ENCODE assay signal across 1 fruit fly cellular context in genomic region chr2L:19142176-19142870, dm6.
TF ChIP-seq lines count a peak whose summit lies in the region.

No protein-coding gene starts in this region.

TF ChIP-seq in whole organism, embryonic, 481 proteins besides CTCF, POLR2A, EP300 and RAD21 (continued from another document and continues in another):
- no peak for TF ChIP-seq E2f1 (GFP tag; IDR thresholded peaks at IDR 0.05; lab: Robert Waterston, UW)
- no peak for TF ChIP-seq CG6813 (GFP tag; optimal IDR thresholded peaks at IDR 0.05; lab: Kevin White, UChicago)
- TF ChIP-seq CG6654 (GFP tag; optimal IDR thresholded peaks at IDR 0.05; lab: Kevin White, UChicago) = no peak
- TF ChIP-seq CG11085 (GFP tag; IDR thresholded peaks at IDR 0.05; lab: Robert Waterston, UW) = no peak
- TF ChIP-seq pho (GFP tag; optimal IDR thresholded peaks at IDR 0.05; lab: Kevin White, UChicago) = no peak
- peak; percentile 53 for TF ChIP-seq gem (tag; optimal IDR thresholded peaks at IDR 0.05; lab: Kevin White, UChicago)
- no peak for TF ChIP-seq bab2 (GFP tag; optimal IDR thresholded peaks at IDR 0.05; lab: Kevin White, UChicago)
- TF ChIP-seq phol (tag; optimal IDR thresholded peaks at IDR 0.05; lab: Kevin White, UChicago) = peak; percentile 10
- TF ChIP-seq CG17612 (GFP tag; IDR thresholded peaks at IDR 0.05; lab: Robert Waterston, UW) = no peak
- peak; percentile 13; the same call in 1 of the 2 replicates for TF ChIP-seq vvl (GFP tag; IDR thresholded peaks at IDR 0.05; lab: Robert Waterston, UW)
- no peak for TF ChIP-seq Ada2b (GFP tag; IDR thresholded peaks at IDR 0.05; lab: Robert Waterston, UW)
- TF ChIP-seq Adf1 (GFP tag; IDR thresholded peaks at IDR 0.05; lab: Robert Waterston, UW) = no peak
- TF ChIP-seq NC2α (GFP tag; optimal IDR thresholded peaks at IDR 0.05; lab: Kevin White, UChicago) = no peak
- TF ChIP-seq CG2129 (GFP tag; IDR thresholded peaks at IDR 0.05; lab: Robert Waterston, UW; ENCODE audit: partially characterized antibody) = no peak
- no peak for TF ChIP-seq ham (GFP tag; IDR thresholded peaks at IDR 0.05; lab: Robert Waterston, UW)
- TF ChIP-seq CG18764 (GFP tag; optimal IDR thresholded peaks at IDR 0.05; lab: Kevin White, UChicago) = no peak
- TF ChIP-seq CG10267 (tag; optimal IDR thresholded peaks at IDR 0.05; lab: Kevin White, UChicago) = no peak
- no peak for TF ChIP-seq Gsc (GFP tag; IDR thresholded peaks at IDR 0.05; lab: Robert Waterston, UW)
- TF ChIP-seq odd (GFP tag; optimal IDR thresholded peaks at IDR 0.05; lab: Kevin White, UChicago) = no peak
- TF ChIP-seq dysf (GFP tag; IDR thresholded peaks at IDR 0.05; lab: Robert Waterston, UW) = 0 out of 3 replicates have a peak, but pooled peaks have one; percentile 26
- no peak for TF ChIP-seq esg (GFP tag; conservative IDR thresholded peaks at IDR 0.05; lab: Robert Waterston, UW)
- no peak for TF ChIP-seq NFAT (GFP tag; IDR thresholded peaks at IDR 0.05; lab: Robert Waterston, UW)
- no peak for TF ChIP-seq CG17359 (tag; optimal IDR thresholded peaks at IDR 0.05; lab: Kevin White, UChicago)
- TF ChIP-seq CG9817 (tag; optimal IDR thresholded peaks at IDR 0.05; lab: Kevin White, UChicago) = no peak
- TF ChIP-seq Side (GFP tag; optimal IDR thresholded peaks at IDR 0.05; lab: Kevin White, UChicago) = no peak
- no peak for TF ChIP-seq CG6683 (GFP tag; optimal IDR thresholded peaks at IDR 0.05; lab: Kevin White, UChicago)
- no peak for TF ChIP-seq CG6854 (GFP tag; optimal IDR thresholded peaks at IDR 0.05; lab: Kevin White, UChicago)
- TF ChIP-seq tll (GFP tag; optimal IDR thresholded peaks at IDR 0.05; lab: Kevin White, UChicago) = no peak
- TF ChIP-seq CG13287 (GFP tag; IDR thresholded peaks at IDR 0.05; lab: Robert Waterston, UW; ENCODE audit: partially characterized antibody) = no peak
- no peak for TF ChIP-seq knrl (GFP tag; IDR thresholded peaks at IDR 0.05; lab: Robert Waterston, UW; ENCODE audit: partially characterized antibody)
- no peak for TF ChIP-seq CG42726 (GFP tag; IDR thresholded peaks at IDR 0.05; lab: Robert Waterston, UW; ENCODE audit: partially characterized antibody)
- TF ChIP-seq CG1233 (GFP tag; optimal IDR thresholded peaks at IDR 0.05; lab: Kevin White, UChicago) = no peak
- TF ChIP-seq ftz-f1 (GFP tag; optimal IDR thresholded peaks at IDR 0.05; lab: Kevin White, UChicago) = no peak
- TF ChIP-seq CG8281 (tag; optimal IDR thresholded peaks at IDR 0.05; lab: Kevin White, UChicago) = no peak
- no peak for TF ChIP-seq bowl (GFP tag; IDR thresholded peaks at IDR 0.05; lab: Robert Waterston, UW)
- no peak for TF ChIP-seq stwl (tag; optimal IDR thresholded peaks at IDR 0.05; lab: Kevin White, UChicago)
- no peak for TF ChIP-seq toy (GFP tag; IDR thresholded peaks at IDR 0.05; lab: Robert Waterston, UW)
- no peak for TF ChIP-seq CG4617 (GFP tag; optimal IDR thresholded peaks at IDR 0.05; lab: Kevin White, UChicago; ENCODE audit: borderline replicate concordance)
- TF ChIP-seq CG7786 (GFP tag; optimal IDR thresholded peaks at IDR 0.05; lab: Kevin White, UChicago) = no peak
- TF ChIP-seq abd-A (tag; optimal IDR thresholded peaks at IDR 0.05; lab: Kevin White, UChicago) = no peak
- TF ChIP-seq CG17186 (GFP tag; optimal IDR thresholded peaks at IDR 0.05; lab: Kevin White, UChicago) = no peak
- TF ChIP-seq dati (GFP tag; IDR thresholded peaks at IDR 0.05; lab: Robert Waterston, UW) = no peak
- TF ChIP-seq dm (GFP tag; optimal IDR thresholded peaks at IDR 0.05; lab: Kevin White, UChicago) = no peak
- peak; percentile 85 for TF ChIP-seq chinmo (GFP tag; IDR thresholded peaks at IDR 0.05; lab: Robert Waterston, UW; ENCODE audit: partially characterized antibody)
- no peak for TF ChIP-seq caup (GFP tag; optimal IDR thresholded peaks at IDR 0.05; lab: Kevin White, UChicago; ENCODE audit: severe bottlenecking)
- no peak for TF ChIP-seq CG12155 (GFP tag; optimal IDR thresholded peaks at IDR 0.05; lab: Kevin White, UChicago)
- TF ChIP-seq Oli (tag; optimal IDR thresholded peaks at IDR 0.05; lab: Kevin White, UChicago) = no peak
- TF ChIP-seq CG17361 (GFP tag; IDR thresholded peaks at IDR 0.05; lab: Robert Waterston, UW) = no peak
- TF ChIP-seq HHEX (GFP tag; optimal IDR thresholded peaks at IDR 0.05; lab: Kevin White, UChicago) = peak; percentile 4
- no peak for TF ChIP-seq prd (optimal IDR thresholded peaks at IDR 0.05; lab: Kevin White, UChicago)
- TF ChIP-seq prd (GFP tag; IDR thresholded peaks at IDR 0.05; lab: Robert Waterston, UW) = 0 out of 3 replicates have a peak, but pooled peaks have one; percentile 16
- no peak for TF ChIP-seq Ets65A (GFP tag; lab: Kevin White, UChicago)
- TF ChIP-seq sug (tag; optimal IDR thresholded peaks at IDR 0.05; lab: Kevin White, UChicago) = no peak
- TF ChIP-seq lola (GFP tag; optimal IDR thresholded peaks at IDR 0.05; lab: Kevin White, UChicago) = peak in 1 of 3 experiments; percentile 9
- TF ChIP-seq Elba2 (GFP tag; optimal IDR thresholded peaks at IDR 0.05; lab: Kevin White, UChicago) = no peak
- no peak for TF ChIP-seq klu (GFP tag; IDR thresholded peaks at IDR 0.05; lab: Robert Waterston, UW)
- no peak for TF ChIP-seq btn (GFP tag; optimal IDR thresholded peaks at IDR 0.05; lab: Kevin White, UChicago)
- no peak for TF ChIP-seq Neu2 (GFP tag; optimal IDR thresholded peaks at IDR 0.05; lab: Kevin White, UChicago; ENCODE audit: borderline replicate concordance)
- no peak for TF ChIP-seq MTF-1 (GFP tag; optimal IDR thresholded peaks at IDR 0.05; lab: Kevin White, UChicago; ENCODE audit: borderline replicate concordance)
- TF ChIP-seq so (GFP tag; IDR thresholded peaks at IDR 0.05; lab: Robert Waterston, UW) = no peak
- peak; percentile 13 for TF ChIP-seq CG1832 (GFP tag; optimal IDR thresholded peaks at IDR 0.05; lab: Kevin White, UChicago)
- TF ChIP-seq CG12769 (tag; optimal IDR thresholded peaks at IDR 0.05; lab: Kevin White, UChicago) = no peak
- no peak for TF ChIP-seq org-1 (GFP tag; optimal IDR thresholded peaks at IDR 0.05; lab: Kevin White, UChicago)
- TF ChIP-seq dan (GFP tag; IDR thresholded peaks at IDR 0.05; lab: Robert Waterston, UW) = no peak
- TF ChIP-seq zf30C (GFP tag; optimal IDR thresholded peaks at IDR 0.05; lab: Kevin White, UChicago) = no peak
- no peak for TF ChIP-seq HLH3B (GFP tag; IDR thresholded peaks at IDR 0.05; lab: Robert Waterston, UW)
- no peak for TF ChIP-seq repo (GFP tag; optimal IDR thresholded peaks at IDR 0.05; lab: Kevin White, UChicago)
- TF ChIP-seq CG8290 (GFP tag; optimal IDR thresholded peaks at IDR 0.05; lab: Kevin White, UChicago) = no peak
- TF ChIP-seq CG8290 (tag; optimal IDR thresholded peaks at IDR 0.05; lab: Kevin White, UChicago) = no peak
- no peak for TF ChIP-seq Chrac-16 (GFP tag; optimal IDR thresholded peaks at IDR 0.05; lab: Kevin White, UChicago)
- no peak for TF ChIP-seq usp (GFP tag; optimal IDR thresholded peaks at IDR 0.05; lab: Kevin White, UChicago)
- TF ChIP-seq Ets97D (GFP tag; optimal IDR thresholded peaks at IDR 0.05; lab: Kevin White, UChicago) = no peak
- TF ChIP-seq grau (tag; optimal IDR thresholded peaks at IDR 0.05; lab: Kevin White, UChicago) = peak; percentile 17
- TF ChIP-seq CG2678 (tag; optimal IDR thresholded peaks at IDR 0.05; lab: Kevin White, UChicago) = peak; percentile 16
- TF ChIP-seq D19B (GFP tag; optimal IDR thresholded peaks at IDR 0.05; lab: Kevin White, UChicago) = no peak
- TF ChIP-seq CG17829 (tag; optimal IDR thresholded peaks at IDR 0.05; lab: Kevin White, UChicago) = no peak
- TF ChIP-seq CG14441 (GFP tag; IDR thresholded peaks at IDR 0.05; lab: Robert Waterston, UW) = no peak
- TF ChIP-seq unc-4 (GFP tag; IDR thresholded peaks at IDR 0.05; lab: Robert Waterston, UW; ENCODE audit: partially characterized antibody) = no peak
- TF ChIP-seq CG11247 (GFP tag; IDR thresholded peaks at IDR 0.05; lab: Robert Waterston, UW) = no peak
- no peak for TF ChIP-seq wdn (GFP tag; IDR thresholded peaks at IDR 0.05; lab: Robert Waterston, UW)
- TF ChIP-seq CG1024 (GFP tag; IDR thresholded peaks at IDR 0.05; lab: Robert Waterston, UW) = no peak
- TF ChIP-seq Dfd (GFP tag; optimal IDR thresholded peaks at IDR 0.05; lab: Kevin White, UChicago) = no peak
- TF ChIP-seq CG15011 (GFP tag; optimal IDR thresholded peaks at IDR 0.05; lab: Kevin White, UChicago) = no peak
- no peak for TF ChIP-seq Dll (GFP tag; IDR thresholded peaks at IDR 0.05; lab: Robert Waterston, UW; ENCODE audit: partially characterized antibody)
- no peak for TF ChIP-seq CG30020 (tag; optimal IDR thresholded peaks at IDR 0.05; lab: Kevin White, UChicago)
- no peak for TF ChIP-seq luna (GFP tag; optimal IDR thresholded peaks at IDR 0.05; lab: Kevin White, UChicago)
- TF ChIP-seq CG2116 (GFP tag; optimal IDR thresholded peaks at IDR 0.05; lab: Kevin White, UChicago) = no peak
- TF ChIP-seq ato (GFP tag; IDR thresholded peaks at IDR 0.05; lab: Robert Waterston, UW; ENCODE audit: partially characterized antibody) = no peak
- no peak for TF ChIP-seq crol (GFP tag; IDR thresholded peaks at IDR 0.05; lab: Robert Waterston, UW)
- no peak for TF ChIP-seq CG4282 (GFP tag; optimal IDR thresholded peaks at IDR 0.05; lab: Kevin White, UChicago)
- TF ChIP-seq unpg (GFP tag; optimal IDR thresholded peaks at IDR 0.05; lab: Kevin White, UChicago) = peak; percentile 19
- peak; percentile 27 for TF ChIP-seq CG10979 (tag; optimal IDR thresholded peaks at IDR 0.05; lab: Kevin White, UChicago)
- TF ChIP-seq eve (GFP tag; optimal IDR thresholded peaks at IDR 0.05; lab: Kevin White, UChicago) = peak in 1 of 2 experiments; percentile 35
- no peak for TF ChIP-seq gsb (GFP tag; IDR thresholded peaks at IDR 0.05; lab: Robert Waterston, UW)
- no peak for TF ChIP-seq CG11696 (GFP tag; IDR thresholded peaks at IDR 0.05; lab: Robert Waterston, UW)
- TF ChIP-seq al (GFP tag; IDR thresholded peaks at IDR 0.05; lab: Robert Waterston, UW) = no peak
- TF ChIP-seq Lpt (GFP tag; optimal IDR thresholded peaks at IDR 0.05; lab: Kevin White, UChicago) = no peak
- no peak for TF ChIP-seq CG12744 (GFP tag; optimal IDR thresholded peaks at IDR 0.05; lab: Kevin White, UChicago)
- no peak for TF ChIP-seq CG6791 (GFP tag; IDR thresholded peaks at IDR 0.05; lab: Robert Waterston, UW; ENCODE audit: partially characterized antibody)
- TF ChIP-seq CG13123 (GFP tag; optimal IDR thresholded peaks at IDR 0.05; lab: Kevin White, UChicago) = no peak
- no peak for TF ChIP-seq CG15514 (GFP tag; optimal IDR thresholded peaks at IDR 0.05; lab: Kevin White, UChicago)
- TF ChIP-seq sens (GFP tag; lab: Kevin White, UChicago) = peak; percentile 83
- no peak for TF ChIP-seq bigmax (GFP tag; optimal IDR thresholded peaks at IDR 0.05; lab: Kevin White, UChicago)
- no peak for TF ChIP-seq Nf-YA (GFP tag; IDR thresholded peaks at IDR 0.05; lab: Robert Waterston, UW)
- no peak for TF ChIP-seq pfk (GFP tag; optimal IDR thresholded peaks at IDR 0.05; lab: Kevin White, UChicago)
- no peak for TF ChIP-seq dpn (GFP tag; optimal IDR thresholded peaks at IDR 0.05; lab: Kevin White, UChicago)
- TF ChIP-seq schlank (tag; optimal IDR thresholded peaks at IDR 0.05; lab: Kevin White, UChicago) = no peak
- TF ChIP-seq Awh (GFP tag; IDR thresholded peaks at IDR 0.05; lab: Robert Waterston, UW) = no peak
- TF ChIP-seq CG3281 (GFP tag; optimal IDR thresholded peaks at IDR 0.05; lab: Kevin White, UChicago) = peak; percentile 6
- no peak for TF ChIP-seq Six4 (GFP tag; optimal IDR thresholded peaks at IDR 0.05; lab: Kevin White, UChicago)
- no peak for TF ChIP-seq CG10565 (GFP tag; optimal IDR thresholded peaks at IDR 0.05; lab: Kevin White, UChicago)
- no peak for TF ChIP-seq mirr (GFP tag; optimal IDR thresholded peaks at IDR 0.05; lab: Kevin White, UChicago)
- no peak for TF ChIP-seq CG7987 (GFP tag; optimal IDR thresholded peaks at IDR 0.05; lab: Kevin White, UChicago)
- no peak for TF ChIP-seq Nf-YB (GFP tag; optimal IDR thresholded peaks at IDR 0.05; lab: Kevin White, UChicago)
- no peak for TF ChIP-seq sima (GFP tag; optimal IDR thresholded peaks at IDR 0.05; lab: Kevin White, UChicago)
- TF ChIP-seq CG7745 (tag; optimal IDR thresholded peaks at IDR 0.05; lab: Kevin White, UChicago) = no peak
- TF ChIP-seq mld (GFP tag; IDR thresholded peaks at IDR 0.05; lab: Robert Waterston, UW; ENCODE audit: partially characterized antibody) = no peak
- TF ChIP-seq psq (GFP tag; optimal IDR thresholded peaks at IDR 0.05; lab: Kevin White, UChicago) = no peak
- TF ChIP-seq Abd-B (GFP tag; optimal IDR thresholded peaks at IDR 0.05; lab: Kevin White, UChicago) = no peak
- TF ChIP-seq CG10209 (GFP tag; optimal IDR thresholded peaks at IDR 0.05; lab: Kevin White, UChicago) = no peak
- TF ChIP-seq CG17802 (tag; optimal IDR thresholded peaks at IDR 0.05; lab: Kevin White, UChicago) = no peak
- no peak for TF ChIP-seq slbo (GFP tag; IDR thresholded peaks at IDR 0.05; lab: Robert Waterston, UW)
- TF ChIP-seq Nf-YC (tag; optimal IDR thresholded peaks at IDR 0.05; lab: Kevin White, UChicago) = no peak
- no peak for TF ChIP-seq kay (GFP tag; optimal IDR thresholded peaks at IDR 0.05; lab: Kevin White, UChicago)
- TF ChIP-seq hth (optimal IDR thresholded peaks at IDR 0.05; lab: Kevin White, UChicago) = no peak
- no peak for TF ChIP-seq ranshi (GFP tag; IDR thresholded peaks at IDR 0.05; lab: Robert Waterston, UW)
- TF ChIP-seq D (optimal IDR thresholded peaks at IDR 0.05; lab: Kevin White, UChicago) = no peak
- TF ChIP-seq D (GFP tag; optimal IDR thresholded peaks at IDR 0.05; lab: Kevin White, UChicago) = no peak
- no peak for TF ChIP-seq az2 (GFP tag; optimal IDR thresholded peaks at IDR 0.05; lab: Kevin White, UChicago)
- TF ChIP-seq Meics (GFP tag; optimal IDR thresholded peaks at IDR 0.05; lab: Kevin White, UChicago) = no peak
- TF ChIP-seq nerfin-1 (tag; optimal IDR thresholded peaks at IDR 0.05; lab: Kevin White, UChicago) = no peak
- no peak for TF ChIP-seq HLHmδ (GFP tag; optimal IDR thresholded peaks at IDR 0.05; lab: Kevin White, UChicago)
- no peak for TF ChIP-seq stc (GFP tag; IDR thresholded peaks at IDR 0.05; lab: Robert Waterston, UW)
- TF ChIP-seq row (GFP tag; IDR thresholded peaks at IDR 0.05; lab: Robert Waterston, UW) = no peak; the same call in 2 of the 3 replicates
- no peak for TF ChIP-seq CG17568 (GFP tag; optimal IDR thresholded peaks at IDR 0.05; lab: Kevin White, UChicago)
- no peak for TF ChIP-seq Ssrp (tag; optimal IDR thresholded peaks at IDR 0.05; lab: Kevin White, UChicago)
- TF ChIP-seq Dad (GFP tag; optimal IDR thresholded peaks at IDR 0.05; lab: Kevin White, UChicago) = no peak
- TF ChIP-seq CG7556 (GFP tag; optimal IDR thresholded peaks at IDR 0.05; lab: Kevin White, UChicago) = no peak
- no peak for TF ChIP-seq CG4328 (GFP tag; optimal IDR thresholded peaks at IDR 0.05; lab: Kevin White, UChicago)
